Fruit fly (Drosophila melanogaster) whole organism, prepupa: ENCODE data around the gene CG17826.
A peak's percentile ranks its signal among the peaks of the same experiment; 100 is the strongest.

Source experiments
- CG11294 ChIP-seq: fragments of 200-800 bp; sonication (Bioruptor generic); IDR thresholded peaks from 2 replicates; pipeline ENCODE4 v1.3.6; 2022; ENCODE audit warnings: missing biosample characterization, missing genetic modification characterization
- CG11762 ChIP-seq: fragments of 200-800 bp; sonication (Bioruptor generic); optimal IDR thresholded peaks from 3 replicates; lab custom pipeline; 2016; ENCODE audit warnings: missing biosample characterization, missing genetic modification characterization; ENCODE audit not compliant: insufficient read depth
- CG15336 ChIP-seq: fragments of 200-800 bp; sonication (Bioruptor generic); IDR thresholded peaks from 2 replicates; pipeline ENCODE4 v1.3.6; 2022; ENCODE audit warnings: missing biosample characterization, missing genetic modification characterization
- CG1621 ChIP-seq: fragments of 200-800 bp; sonication (Bioruptor generic); optimal IDR thresholded peaks from 3 replicates; lab custom pipeline; 2018; ENCODE audit warnings: missing biosample characterization, mild to moderate bottlenecking, missing genetic modification characterization
- CG16779 ChIP-seq: fragments of 200-800 bp; sonication (Bioruptor generic); optimal IDR thresholded peaks from 3 replicates; lab custom pipeline; 2017; ENCODE audit warnings: missing biosample characterization, mild to moderate bottlenecking, missing genetic modification characterization
- CG3032 ChIP-seq: fragments of 200-800 bp; optimal IDR thresholded peaks from 2 replicates; lab custom pipeline; 2019; ENCODE audit warnings: missing biosample characterization, mild to moderate bottlenecking, missing genetic modification characterization, moderate library complexity
- CG3919 ChIP-seq: fragments of 200-800 bp; sonication (Bioruptor generic); optimal IDR thresholded peaks from 3 replicates; lab custom pipeline; 2016; ENCODE audit warnings: missing biosample characterization, missing genetic modification characterization
- CG6163 ChIP-seq: fragments of 200-800 bp; sonication (Bioruptor generic); IDR thresholded peaks from 3 replicates; pipeline ENCODE4 v1.3.6; 2022; ENCODE audit warnings: missing biosample characterization, missing genetic modification characterization
- CG6854 ChIP-seq: fragments of 200-800 bp; sonication (Bioruptor generic); optimal IDR thresholded peaks from 2 replicates; lab custom pipeline; 2017; ENCODE audit warnings: missing biosample characterization, mild to moderate bottlenecking, missing genetic modification characterization
- CG8632 ChIP-seq: fragments of 200-800 bp; sonication (Bioruptor generic); optimal IDR thresholded peaks from 3 replicates; lab custom pipeline; 2016; ENCODE audit warnings: missing biosample characterization, missing genetic modification characterization
- CG9139 ChIP-seq: fragments of 200-800 bp; sonication (Bioruptor generic); optimal IDR thresholded peaks from 3 replicates; lab custom pipeline; 2017; ENCODE audit warnings: missing biosample characterization, mild to moderate bottlenecking, missing genetic modification characterization
- Eip75B ChIP-seq: fragments of 200-800 bp; sonication (Bioruptor generic); optimal IDR thresholded peaks from 3 replicates; lab custom pipeline; 2016; ENCODE audit warnings: missing biosample characterization, missing genetic modification characterization
- Gug ChIP-seq: fragments of 200-800 bp; sonication (Bioruptor generic); IDR thresholded peaks from 2 replicates; pipeline ENCODE4 v1.3.6; 2022; ENCODE audit warnings: missing biosample characterization, missing genetic modification characterization
- Hr39 ChIP-seq: fragments of 200-800 bp; sonication (Bioruptor generic); optimal IDR thresholded peaks from 2 replicates; lab custom pipeline; 2016; ENCODE audit warnings: missing biosample characterization, missing genetic modification characterization
- OdsH ChIP-seq: fragments of 200-800 bp; sonication (Bioruptor generic); optimal IDR thresholded peaks from 3 replicates; lab custom pipeline; 2016; ENCODE audit warnings: missing biosample characterization, missing genetic modification characterization
- Sox102F ChIP-seq: fragments of 200-800 bp; sonication (Bioruptor generic); optimal IDR thresholded peaks from 2 replicates; lab custom pipeline; 2016; ENCODE audit warnings: missing biosample characterization, mild to moderate bottlenecking, missing genetic modification characterization
- cyc ChIP-seq: fragments of 200-800 bp; sonication (Bioruptor generic); optimal IDR thresholded peaks from 3 replicates; lab custom pipeline; 2016; ENCODE audit warnings: missing biosample characterization, missing genetic modification characterization
- dac ChIP-seq: fragments of 200-800 bp; sonication (Bioruptor generic); optimal IDR thresholded peaks from 2 replicates; lab custom pipeline; 2017; ENCODE audit warnings: missing biosample characterization, mild to moderate bottlenecking, missing genetic modification characterization
- dsx ChIP-seq: fragments of 200-800 bp; optimal IDR thresholded peaks from 3 replicates; lab custom pipeline; 2019; ENCODE audit warnings: missing biosample characterization, mild to moderate bottlenecking, missing genetic modification characterization, moderate library complexity; ENCODE audit not compliant: poor library complexity, severe bottlenecking
- eg ChIP-seq: fragments of 200-800 bp; sonication (Bioruptor generic); IDR thresholded peaks from 3 replicates; pipeline ENCODE4 v1.3.6; 2022; ENCODE audit warnings: missing biosample characterization, missing genetic modification characterization
- esn ChIP-seq: fragments of 200-800 bp; sonication (Bioruptor generic); optimal IDR thresholded peaks from 2 replicates; lab custom pipeline; 2016; ENCODE audit warnings: missing biosample characterization, mild to moderate bottlenecking, missing genetic modification characterization, moderate library complexity
- fd85E ChIP-seq: fragments of 200-800 bp; sonication (Bioruptor generic); optimal IDR thresholded peaks from 3 replicates; lab custom pipeline; 2016; ENCODE audit warnings: missing biosample characterization, missing genetic modification characterization
- fkh ChIP-seq: fragments of 200-800 bp; sonication (Bioruptor generic); optimal IDR thresholded peaks from 3 replicates; lab custom pipeline; 2017; ENCODE audit warnings: missing biosample characterization, mild to moderate bottlenecking, missing genetic modification characterization, moderate library complexity
- lz ChIP-seq: fragments of 200-800 bp; sonication (Bioruptor generic); optimal IDR thresholded peaks from 3 replicates; lab custom pipeline; 2016; ENCODE audit warnings: missing biosample characterization, missing genetic modification characterization
- net ChIP-seq: fragments of 200-800 bp; sonication (Bioruptor generic); optimal IDR thresholded peaks from 3 replicates; lab custom pipeline; 2016; ENCODE audit warnings: missing biosample characterization, missing genetic modification characterization
- spab ChIP-seq: fragments of 200-800 bp; sonication (Bioruptor generic); optimal IDR thresholded peaks from 2 replicates; lab custom pipeline; 2017; ENCODE audit warnings: missing biosample characterization, mild to moderate bottlenecking, missing genetic modification characterization, missing genetic modification reagents
- ss ChIP-seq, 2 experiments: fragments of 200-800 bp; sonication (Bioruptor generic); optimal IDR thresholded peaks; 2 replicates in 1 of 2; 3 replicates in 1 of 2; lab custom pipeline; 2017 to 2018; ENCODE audit warnings: mild to moderate bottlenecking in 2 of 2, missing biosample characterization in 2 of 2, missing genetic modification characterization in 2 of 2, moderate library complexity in 1 of 2
- svp ChIP-seq: fragments of 200-800 bp; sonication (Bioruptor generic); peaks from one replicate; lab custom pipeline; 2016; ENCODE audit warnings: missing biosample characterization, missing genetic modification characterization
- vri ChIP-seq: fragments of 200-800 bp; sonication (Bioruptor generic); optimal IDR thresholded peaks from 3 replicates; lab custom pipeline; 2016; ENCODE audit warnings: missing biosample characterization, mild to moderate bottlenecking, missing genetic modification characterization

The CG17826 gene

DNA sequence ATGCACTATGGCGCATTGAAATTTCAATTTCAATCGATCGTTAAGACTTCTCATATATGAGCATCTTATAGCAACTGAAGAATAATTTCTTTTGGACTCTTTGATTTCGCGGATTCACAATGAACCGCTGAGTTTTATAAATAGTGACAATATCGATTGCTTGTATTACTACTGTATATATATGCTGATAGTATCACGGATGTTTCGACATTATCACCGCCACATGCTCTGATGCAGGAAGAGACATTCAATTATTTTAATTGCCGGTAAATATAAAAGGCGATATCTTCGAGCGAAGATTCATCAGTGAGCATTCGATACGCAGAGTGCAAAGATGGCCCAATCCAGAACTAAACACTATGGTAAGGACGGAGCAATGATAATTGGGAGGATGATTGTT lies at the start of gene CG17826:
Gene CG17826 (plus strand): TSS at position 301 of the 400 bp plus-strand sequence.
- TF ChIP-seq vri, result no peak
- TF ChIP-seq dac (GFP tag; lab: Kevin White, UChicago), result no peak
- TF ChIP-seq CG15336 (GFP tag; lab: Robert Waterston, UW), result no peak
- no peak for TF ChIP-seq CG16779 (tag; lab: Kevin White, UChicago)

DNA sequence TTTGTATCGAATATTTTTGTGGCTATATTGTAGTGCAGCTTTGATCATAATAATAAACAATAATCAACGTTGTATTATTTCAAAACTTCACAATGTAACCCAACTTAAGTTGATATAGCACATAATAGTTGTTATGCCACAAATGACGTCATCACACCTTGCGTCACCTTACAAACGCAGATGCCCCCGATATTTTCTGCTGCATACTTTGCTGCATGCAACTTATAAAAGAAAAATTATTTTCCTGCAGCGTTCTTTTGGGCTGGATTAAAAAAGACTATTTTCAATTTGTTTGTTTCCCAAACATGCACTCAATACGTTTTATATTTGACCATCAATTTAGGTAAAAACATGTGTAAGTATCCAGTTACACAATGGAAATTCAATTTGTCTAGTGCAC lies 31.4 kb upstream of the CG17826 start:
- peak; percentile 42 for TF ChIP-seq svp (GFP tag; lab: Kevin White, UChicago)
- no peak for TF ChIP-seq esn
- TF ChIP-seq fkh (GFP tag; lab: Kevin White, UChicago), result peak; percentile 10
- peak; percentile 77 for TF ChIP-seq Eip75B (GFP tag; lab: Kevin White, UChicago)

DNA sequence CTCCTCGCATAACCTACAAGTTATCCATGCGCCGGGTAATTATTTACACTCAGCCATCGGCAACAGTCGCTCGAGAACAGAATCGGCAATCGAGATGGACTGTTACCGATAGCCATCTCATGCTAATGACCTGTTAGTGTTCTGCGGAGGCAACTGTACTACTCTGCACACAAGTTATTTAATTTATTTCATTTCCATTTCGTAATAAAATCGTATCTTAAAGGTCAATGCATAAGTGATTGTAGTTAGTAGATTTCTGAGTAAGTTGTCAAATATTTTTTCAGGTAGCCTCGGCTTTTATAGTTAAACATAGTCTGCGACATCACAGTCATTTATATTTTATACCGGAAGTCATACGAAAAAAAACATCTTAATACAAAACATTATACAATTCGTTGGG lies 28.4 kb upstream of the CG17826 start, which contains the start of gene CG11588:
Gene CG11588 (plus strand): TSS at position 301 of the 400 bp plus-strand sequence.
- no peak for TF ChIP-seq OdsH
- no peak for TF ChIP-seq Hr39 (GFP tag; lab: Kevin White, UChicago)
- TF ChIP-seq CG3032, result no peak
- TF ChIP-seq CG3919 (GFP tag; lab: Kevin White, UChicago), result no peak
- no peak for TF ChIP-seq lz (GFP tag; lab: Kevin White, UChicago)
- TF ChIP-seq dsx (GFP tag; lab: Kevin White, UChicago), result no peak
- TF ChIP-seq net (GFP tag; lab: Kevin White, UChicago), result no peak
- TF ChIP-seq esn, result no peak
- no peak for TF ChIP-seq CG6163 (GFP tag; lab: Robert Waterston, UW)
- TF ChIP-seq CG15336 (GFP tag; lab: Robert Waterston, UW), result no peak
- no peak for TF ChIP-seq dac (GFP tag; lab: Kevin White, UChicago)
- TF ChIP-seq cyc (GFP tag; lab: Kevin White, UChicago), result no peak
- no peak for TF ChIP-seq CG11294 (GFP tag; lab: Robert Waterston, UW)
- no peak for TF ChIP-seq Sox102F (GFP tag; lab: Kevin White, UChicago)
- TF ChIP-seq, all 60 proteins: peak for 0

DNA sequence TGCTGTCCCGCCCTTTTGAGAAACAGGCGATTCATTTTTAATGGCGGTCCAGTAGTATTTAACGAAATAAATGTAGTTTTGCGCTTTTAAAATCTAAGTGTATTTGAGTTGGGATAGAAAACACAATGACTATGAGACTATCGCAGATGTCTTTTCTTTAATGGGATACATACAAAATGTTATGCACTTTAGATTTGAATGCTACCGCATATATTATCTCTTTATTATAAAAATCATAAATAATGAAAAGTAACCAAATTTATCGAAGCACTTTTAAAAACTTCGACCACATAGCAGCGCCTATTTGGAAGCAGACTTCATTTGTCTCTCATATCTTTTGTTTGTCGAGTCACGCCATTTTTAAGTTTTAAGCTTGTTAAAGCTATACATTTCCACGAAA lies 25.0 kb upstream of the CG17826 start, which contains the start of gene SdhAL:
Gene SdhAL (minus strand): TSS at position 101 of the 400 bp plus-strand sequence.
- no peak for TF ChIP-seq Gug (GFP tag; lab: Robert Waterston, UW)

DNA sequence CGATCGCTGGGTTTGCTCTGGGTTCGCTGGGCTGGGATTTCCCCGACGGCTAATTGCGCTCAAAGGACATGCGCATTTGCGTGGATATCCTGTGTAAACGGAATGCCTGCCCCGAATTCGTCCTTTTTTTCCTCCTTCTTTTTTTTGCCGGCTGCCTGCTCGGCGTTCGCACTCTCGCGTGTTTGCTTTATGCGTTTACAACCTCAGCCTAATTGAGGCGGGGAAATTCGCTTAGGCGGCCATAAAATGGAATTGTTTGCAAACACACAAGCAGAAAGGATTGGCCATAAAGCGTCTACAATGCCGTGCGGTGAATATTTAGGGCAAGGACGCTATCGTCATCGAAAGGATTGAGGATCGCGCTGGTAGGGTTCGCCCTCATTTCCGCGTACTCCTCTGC lies 24.3 kb upstream of the CG17826 start:
- TF ChIP-seq fd85E (GFP tag; lab: Kevin White, UChicago), result no peak
- TF ChIP-seq CG9139 (GFP tag; lab: Kevin White, UChicago), result no peak
- no peak for TF ChIP-seq CG6854
- TF ChIP-seq CG8632, result no peak
- TF ChIP-seq spab, result no peak
- no peak for TF ChIP-seq CG11762 (GFP tag; lab: Kevin White, UChicago)
- no peak for TF ChIP-seq CG16779 (tag; lab: Kevin White, UChicago)
- no peak for TF ChIP-seq CG15336 (GFP tag; lab: Robert Waterston, UW)

DNA sequence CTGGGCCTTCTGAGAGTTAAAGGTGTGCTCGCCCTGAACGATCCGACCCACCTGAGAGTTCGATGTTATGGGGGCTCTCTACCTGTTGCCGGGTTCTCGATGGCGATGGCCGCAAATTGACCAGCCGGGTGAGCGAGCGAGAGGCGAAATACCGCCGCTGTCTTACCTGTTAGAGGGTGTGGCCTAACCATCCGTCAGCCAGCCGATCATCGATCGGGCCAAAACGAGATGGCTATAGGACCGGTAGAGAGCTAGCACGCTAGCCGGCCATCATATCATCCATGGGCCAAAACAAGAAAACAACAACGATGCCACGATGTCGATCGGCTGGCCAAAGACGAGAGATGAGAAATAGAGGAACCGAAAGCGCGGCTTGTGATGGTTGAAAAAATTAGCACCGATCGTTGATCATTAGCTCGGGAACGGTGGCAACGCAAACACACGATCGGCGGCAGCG lies 22.3 kb upstream of the CG17826 start, which contains the start of gene byn:
Gene byn (plus strand): TSS at position 407 of the 457 bp plus-strand sequence.
- TF ChIP-seq eg, result 0 out of 3 replicates have a peak, but pooled peaks have one; percentile 11
- TF ChIP-seq ss (GFP tag; optimal IDR thresholded peaks at IDR 0.05; lab: Kevin White, UChicago), result peak in 1 of 2 experiments; percentile 42
- no peak for TF ChIP-seq fd85E (GFP tag; lab: Kevin White, UChicago)

DNA sequence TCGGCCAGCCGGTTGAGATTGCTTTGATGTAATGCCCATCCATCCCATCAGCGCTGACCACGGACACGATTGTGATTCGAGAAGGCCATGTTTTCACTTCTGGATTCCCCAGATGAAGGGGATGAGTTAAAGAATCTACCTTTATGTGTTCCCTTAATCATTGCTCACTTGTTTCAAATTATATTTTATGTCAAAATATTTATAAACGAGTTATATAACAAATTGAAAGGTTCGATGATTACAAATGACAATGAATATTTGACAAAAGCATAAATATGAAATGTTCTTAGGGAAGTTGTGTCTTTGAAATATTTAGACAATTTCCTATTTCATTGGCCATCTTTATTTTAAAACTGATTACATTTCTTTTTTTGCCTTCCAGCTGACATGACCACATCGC lies 18.0 kb upstream of the CG17826 start:
- TF ChIP-seq CG1621 (no peak), svp (GFP tag; lab: Kevin White, UChicago) (peak; percentile 50)
- TF ChIP-seq, all 60 proteins: peak for 1
